Fruit fly (Drosophila melanogaster): ENCODE measurements around the gene CG31156.

DNA sequence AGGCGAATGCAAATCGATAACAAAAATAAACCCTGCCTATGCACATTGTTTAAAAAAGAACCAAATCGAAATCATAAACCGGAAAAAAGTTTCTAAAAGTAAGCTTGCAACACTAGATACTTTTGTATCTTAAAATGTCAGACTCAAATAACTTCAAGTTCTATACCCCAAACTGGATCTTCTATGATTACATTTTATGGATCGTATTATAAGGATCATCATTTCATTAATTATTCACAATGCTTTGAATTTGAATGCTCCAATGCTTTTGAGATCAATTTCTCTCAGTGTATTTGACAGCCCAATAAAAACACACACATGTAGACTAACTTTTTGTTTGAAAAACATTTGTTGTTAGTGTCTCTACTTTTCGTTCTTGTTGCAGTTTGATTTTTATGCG, 19.2 kb downstream of the CG31156 start:
- TF ChIP-seq E2f1 (GFP tag; IDR thresholded peaks at IDR 0.05) (no peak), gcm2 (GFP tag; optimal IDR thresholded peaks at IDR 0.05) (no peak), CG3281 (GFP tag; optimal IDR thresholded peaks at IDR 0.05) (no peak), Doc2 (GFP tag; IDR thresholded peaks at IDR 0.05) (no peak), CG9932 (GFP tag; IDR thresholded peaks at IDR 0.05) (no peak), CG6765 (GFP tag; optimal IDR thresholded peaks at IDR 0.05) (no peak), fru (optimal IDR thresholded peaks at IDR 0.05) (no peak)
